Worm (Caenorhabditis elegans): Measurements from ENCODE around the gene T22F3.10.

DNA sequence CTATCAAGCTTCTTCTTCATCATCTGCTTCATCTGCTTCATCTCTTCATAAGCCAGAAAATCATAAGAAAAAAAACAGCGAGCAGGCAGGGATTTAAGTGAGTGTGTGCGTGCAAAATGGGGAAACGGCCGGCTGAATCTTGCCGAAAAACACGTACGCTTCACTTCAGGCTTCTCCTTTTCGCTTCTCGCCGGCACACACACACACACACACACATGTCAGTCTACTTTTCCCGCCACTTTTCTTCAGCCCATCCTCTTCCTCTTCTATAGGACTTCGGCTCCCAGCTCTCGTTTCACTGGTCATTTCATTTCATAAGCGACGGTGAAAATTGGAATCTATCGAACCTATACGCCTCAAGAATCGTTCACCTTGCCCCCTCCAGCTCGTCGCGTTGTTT lies 32.3 kb downstream of the T22F3.10 start:
- TF ChIP-seq skn-1 (tag; optimal IDR thresholded peaks at IDR 0.05) = no peak
- no peak for TF ChIP-seq egl-27 (tag; optimal IDR thresholded peaks at IDR 0.05)
- TF ChIP-seq nhr-11 (tag; optimal IDR thresholded peaks at IDR 0.05) = no peak
- TF ChIP-seq ZK546.5 (tag; optimal IDR thresholded peaks at IDR 0.05) = no peak
- TF ChIP-seq nhr-21 (tag; optimal IDR thresholded peaks at IDR 0.05) = no peak
- TF ChIP-seq lin-39 (tag; optimal IDR thresholded peaks at IDR 0.05) = no peak
- TF ChIP-seq unc-62 (GFP tag; optimal IDR thresholded peaks at IDR 0.05) = no peak
- no peak for TF ChIP-seq mbf-1 (tag; optimal IDR thresholded peaks at IDR 0.05)
- no peak for TF ChIP-seq nhr-6 (tag; optimal IDR thresholded peaks at IDR 0.05)
